Worm (Caenorhabditis elegans) whole organism, L4 larva: ENCODE measurements around the gene osm-3.
A peak's percentile ranks its signal among the peaks of the same experiment; 100 is the strongest.

ENCODE experiments used
- F26F4.8 ChIP-seq: fragments of 200-800 bp; sonication (Bioruptor generic); conservative IDR thresholded peaks from 2 replicates; pipeline ENCODE4 v1.3.6; 2022; ENCODE audit warnings: missing genetic modification characterization, missing compliant biosample characterization
- T26A8.4 ChIP-seq: fragments of 200-800 bp; sonication (Bioruptor generic); IDR thresholded peaks from 2 replicates; pipeline ENCODE4 v1.3.6; 2022; ENCODE audit warnings: missing genetic modification characterization, missing compliant biosample characterization
- Y48G9A.11 ChIP-seq: fragments of 200-800 bp; sonication (Bioruptor generic); IDR thresholded peaks from 2 replicates; pipeline ENCODE4 v1.3.6; 2022; ENCODE audit warnings: missing genetic modification reagents, missing genetic modification characterization, missing compliant biosample characterization
- ZK337.2 ChIP-seq: fragments of 200-800 bp; sonication (Bioruptor generic); IDR thresholded peaks from 2 replicates; pipeline ENCODE4 v1.3.6; 2022; ENCODE audit warnings: missing genetic modification reagents, missing genetic modification characterization, missing compliant biosample characterization
- ZK546.5 ChIP-seq, 2 experiments: sonication (generic microtip); optimal IDR thresholded peaks; 2 replicates each; lab custom pipeline; 2017; ENCODE audit warnings: missing biosample characterization in 2 of 2, missing genetic modification characterization in 2 of 2
- aha-1 ChIP-seq: fragments of 150-350 bp; peaks from one replicate; lab custom pipeline; 2014; ENCODE audit warnings: missing biosample characterization, missing genetic modification characterization
- ceh-20 ChIP-seq: fragments of 200-800 bp; sonication (Bioruptor generic); IDR thresholded peaks from 2 replicates; pipeline ENCODE4 v1.3.6; 2022; ENCODE audit warnings: missing genetic modification reagents, missing genetic modification characterization, missing compliant biosample characterization
- ceh-28 ChIP-seq: fragments of 150-350 bp; optimal IDR thresholded peaks from 2 replicates; lab custom pipeline; 2014; ENCODE audit warnings: missing biosample characterization, missing genetic modification reagents, missing genetic modification characterization
- ceh-82 ChIP-seq: sonication (generic microtip); optimal IDR thresholded peaks from 2 replicates; lab custom pipeline; 2017; ENCODE audit warnings: missing biosample characterization, missing genetic modification characterization
- ctbp-1 ChIP-seq: fragments of 200-800 bp; sonication (Bioruptor generic); IDR thresholded peaks from 2 replicates; pipeline ENCODE4 v1.3.6; 2022; ENCODE audit warnings: missing genetic modification reagents, missing genetic modification characterization, missing compliant biosample characterization
- daf-12 ChIP-seq: fragments of 150-350 bp; optimal IDR thresholded peaks from 2 replicates; lab custom pipeline; 2014; ENCODE audit warnings: missing biosample characterization, missing genetic modification reagents, missing genetic modification characterization
- daf-8 ChIP-seq: fragments of 200-800 bp; sonication (Bioruptor generic); IDR thresholded peaks from 2 replicates; pipeline ENCODE4 v1.3.6; 2022; ENCODE audit warnings: missing genetic modification characterization, missing compliant biosample characterization
- egl-43 ChIP-seq: fragments of 200-800 bp; sonication (Bioruptor generic); IDR thresholded peaks from 2 replicates; pipeline ENCODE4 v1.3.6; 2022; ENCODE audit warnings: missing genetic modification reagents, missing genetic modification characterization, missing compliant biosample characterization
- gei-8 ChIP-seq: fragments of 200-800 bp; sonication (Bioruptor generic); optimal IDR thresholded peaks from 2 replicates; lab custom pipeline; 2018; ENCODE audit warnings: mild to moderate bottlenecking, missing genetic modification characterization, missing compliant biosample characterization
- hmg-1.1 ChIP-seq: fragments of 200-800 bp; sonication (Bioruptor generic); IDR thresholded peaks from 2 replicates; pipeline ENCODE4 v1.3.6; 2022; ENCODE audit warnings: missing genetic modification reagents, missing genetic modification characterization, missing compliant biosample characterization
- lin-1 ChIP-seq: fragments of 200-800 bp; sonication (Bioruptor generic); IDR thresholded peaks from 2 replicates; pipeline ENCODE4 v1.3.6; 2022; ENCODE audit warnings: missing genetic modification reagents, missing genetic modification characterization, missing compliant biosample characterization
- lin-13 ChIP-seq: fragments of 150-350 bp; optimal IDR thresholded peaks from 2 replicates; lab custom pipeline; 2014; ENCODE audit warnings: missing biosample characterization, missing genetic modification reagents, missing genetic modification characterization
- lin-29 ChIP-seq: fragments of 200-800 bp; sonication (Bioruptor generic); IDR thresholded peaks from 2 replicates; pipeline ENCODE4 v1.3.6; 2022; ENCODE audit warnings: missing genetic modification reagents, missing genetic modification characterization, missing compliant biosample characterization
- lin-38 ChIP-seq: fragments of 200-800 bp; sonication (Bioruptor generic); IDR thresholded peaks from 2 replicates; pipeline ENCODE4 v1.3.6; 2022; ENCODE audit warnings: missing genetic modification reagents, missing genetic modification characterization, missing compliant biosample characterization
- lsy-2 ChIP-seq, 2 experiments: fragments of 150-350 bp in 1 of 2; sonication (generic microtip) in 1 of 2; optimal IDR thresholded peaks; 2 replicates each; lab custom pipeline; 2014 to 2017; ENCODE audit warnings: missing biosample characterization in 2 of 2, missing genetic modification characterization in 2 of 2
- madf-9 ChIP-seq: fragments of 200-800 bp; sonication (Bioruptor generic); conservative IDR thresholded peaks from 2 replicates; pipeline ENCODE4 v1.3.6; 2022; ENCODE audit warnings: missing genetic modification reagents, missing genetic modification characterization, missing compliant biosample characterization
- mxl-3 ChIP-seq: fragments of 200-800 bp; sonication (Bioruptor generic); optimal IDR thresholded peaks from 2 replicates; lab custom pipeline; 2018; ENCODE audit warnings: mild to moderate bottlenecking, missing genetic modification characterization, missing compliant biosample characterization
- nhr-10 ChIP-seq: fragments of 150-350 bp; optimal IDR thresholded peaks from 2 replicates; lab custom pipeline; 2014; ENCODE audit warnings: missing biosample characterization, missing genetic modification characterization
- nhr-102 ChIP-seq: sonication (generic microtip); optimal IDR thresholded peaks from 2 replicates; lab custom pipeline; 2016; ENCODE audit warnings: mild to moderate bottlenecking, missing genetic modification characterization, moderate library complexity, missing compliant biosample characterization
- nhr-111 ChIP-seq: fragments of 200-800 bp; sonication (Bioruptor generic); optimal IDR thresholded peaks from 2 replicates; lab custom pipeline; 2018; ENCODE audit warnings: mild to moderate bottlenecking, missing genetic modification characterization, missing compliant biosample characterization
- nhr-237 ChIP-seq: sonication (generic microtip); optimal IDR thresholded peaks from 2 replicates; lab custom pipeline; 2017; ENCODE audit warnings: missing biosample characterization, missing genetic modification characterization
- nhr-42 ChIP-seq: fragments of 200-800 bp; sonication (Bioruptor generic); IDR thresholded peaks from 2 replicates; pipeline ENCODE4 v1.3.6; 2022; ENCODE audit warnings: missing genetic modification characterization, missing compliant biosample characterization
- nhr-48 ChIP-seq: sonication (generic microtip); optimal IDR thresholded peaks from 2 replicates; lab custom pipeline; 2016; ENCODE audit warnings: mild to moderate bottlenecking, missing genetic modification characterization, missing compliant biosample characterization
- nhr-76 ChIP-seq: fragments of 150-350 bp; optimal IDR thresholded peaks from 2 replicates; lab custom pipeline; 2014; ENCODE audit warnings: missing biosample characterization, missing genetic modification characterization
- pha-4 ChIP-seq, 2 experiments: fragments of 150-350 bp in 1 of 2; fragments of 200-800 bp in 1 of 2; sonication (Bioruptor generic) in 1 of 2; IDR thresholded peaks in 1 of 2; optimal IDR thresholded peaks in 1 of 2; 2 replicates each; pipeline versions ENCODE4 v1.3.6 to Lab custom; 2014 to 2022; ENCODE audit warnings: missing genetic modification characterization in 2 of 2, missing genetic modification reagents in 2 of 2, missing biosample characterization in 1 of 2, missing compliant biosample characterization in 1 of 2
- sdz-12 ChIP-seq: fragments of 200-800 bp; sonication (Bioruptor generic); optimal IDR thresholded peaks from 2 replicates; lab custom pipeline; 2018; ENCODE audit warnings: mild to moderate bottlenecking, missing genetic modification characterization, missing compliant biosample characterization
- set-16 ChIP-seq: fragments of 200-800 bp; sonication (Bioruptor generic); IDR thresholded peaks from 2 replicates; pipeline ENCODE4 v1.3.6; 2022; ENCODE audit warnings: missing genetic modification reagents, missing genetic modification characterization, missing compliant biosample characterization
- snpc-1.2 ChIP-seq: fragments of 200-800 bp; sonication (Bioruptor generic); IDR thresholded peaks from 2 replicates; pipeline ENCODE4 v1.3.6; 2022; ENCODE audit warnings: missing genetic modification reagents, missing genetic modification characterization, missing compliant biosample characterization
- snpc-4 ChIP-seq: fragments of 150-350 bp; optimal IDR thresholded peaks from 2 replicates; lab custom pipeline; 2014; ENCODE audit warnings: missing biosample characterization, missing genetic modification characterization
- unc-130 ChIP-seq: sonication (generic microtip); optimal IDR thresholded peaks from 2 replicates; lab custom pipeline; 2016; ENCODE audit warnings: missing genetic modification reagents, missing genetic modification characterization, missing compliant biosample characterization
- unc-39 ChIP-seq: sonication (generic microtip); optimal IDR thresholded peaks from 2 replicates; lab custom pipeline; 2017; ENCODE audit warnings: missing biosample characterization, missing genetic modification characterization
- unc-62 ChIP-seq, 3 experiments: fragments of 150-350 bp in 1 of 3; sonication (generic microtip); optimal IDR thresholded peaks in 2 of 3; peaks in 1 of 3; 1 replicate in 1 of 3; 2 replicates in 2 of 3; lab custom pipeline; 2014 to 2017; ENCODE audit warnings: missing biosample characterization in 3 of 3, missing genetic modification characterization in 3 of 3, missing genetic modification reagents in 3 of 3, missing genotype in 1 of 3
- zfp-2 ChIP-seq: sonication (generic microtip); optimal IDR thresholded peaks from 2 replicates; lab custom pipeline; 2016; ENCODE audit warnings: mild to moderate bottlenecking, missing genetic modification characterization, missing compliant biosample characterization
- zfp-3 ChIP-seq: fragments of 200-800 bp; sonication (Bioruptor generic); conservative IDR thresholded peaks from 2 replicates; pipeline ENCODE4 v1.3.6; 2022; ENCODE audit warnings: missing genetic modification reagents, missing genetic modification characterization, missing compliant biosample characterization
- ztf-11 ChIP-seq: fragments of 150-350 bp; optimal IDR thresholded peaks from 2 replicates; lab custom pipeline; 2014; ENCODE audit warnings: missing biosample characterization, missing genetic modification characterization

osm-3 gene

DNA sequence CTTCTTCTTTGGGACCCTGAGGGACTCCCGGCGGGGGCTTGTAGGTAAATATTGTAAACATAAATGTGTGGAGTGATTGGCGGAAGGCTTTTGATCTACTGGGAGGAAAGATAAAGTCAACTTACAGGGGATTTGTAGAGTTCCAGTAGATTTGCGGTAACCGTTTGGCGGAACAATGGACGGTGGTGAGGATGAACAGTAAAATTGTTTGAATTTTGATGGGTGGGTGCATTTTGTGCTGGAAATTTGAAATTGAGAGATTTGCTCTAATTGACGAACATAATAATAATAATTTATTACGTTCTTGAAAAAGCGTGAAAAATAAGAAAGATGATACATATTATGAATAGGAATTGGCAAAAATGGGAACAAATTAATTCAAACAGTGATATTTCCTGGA is 34.3 kb downstream of the osm-3 start, which contains the start of gene vab-2:
vab-2 (minus strand) TSS at position 238 of the 400 bp plus-strand sequence.
- TF ChIP-seq aha-1 (tag; lab: Kevin White, UChicago): peak; percentile 92
- no peak for TF ChIP-seq pha-4 (GFP tag; IDR thresholded peaks at IDR 0.05; lab: Robert Waterston, UW)
- TF ChIP-seq pha-4 (tag; optimal IDR thresholded peaks at IDR 0.05; lab: Kevin White, UChicago): no peak

DNA sequence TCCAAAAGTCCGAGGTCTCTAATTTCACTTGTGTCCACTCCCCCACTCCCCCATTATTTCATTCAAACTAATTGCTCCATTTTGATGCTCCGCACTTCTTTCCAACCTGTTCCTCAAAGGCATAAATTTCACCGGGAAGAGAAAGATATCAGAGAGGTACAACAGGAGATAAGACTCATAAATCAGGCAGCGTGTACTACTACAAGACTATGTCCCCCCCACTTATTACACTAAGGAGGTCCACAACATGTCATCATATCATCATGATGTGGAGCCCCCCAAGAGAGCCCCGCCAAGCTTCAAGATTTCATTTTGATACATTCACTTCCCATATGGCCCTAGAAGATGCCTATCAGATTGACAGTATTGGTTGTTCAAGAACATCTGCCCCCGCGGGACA is 35.4 kb downstream of the osm-3 start:
- TF ChIP-seq unc-130 (GFP tag; lab: Kevin White, UChicago) (no peak), madf-9 (no peak), zfp-2 (no peak), lin-38 (GFP tag; lab: Robert Waterston, UW) (no peak), ceh-20 (GFP tag; lab: Robert Waterston, UW) (no peak), lsy-2 (tag; optimal IDR thresholded peaks at IDR 0.05; lab: Kevin White, UChicago) (no peak), daf-12 (no peak), egl-43 (GFP tag; lab: Robert Waterston, UW) (no peak), set-16 (GFP tag; lab: Robert Waterston, UW) (no peak), sdz-12 (GFP tag; lab: Kevin White, UChicago) (no peak), lin-13 (GFP tag; lab: Kevin White, UChicago) (no peak), gei-8 (GFP tag; lab: Kevin White, UChicago) (no peak), ZK337.2 (GFP tag; lab: Robert Waterston, UW) (no peak), nhr-42 (GFP tag; lab: Robert Waterston, UW) (no peak), daf-8 (GFP tag; lab: Robert Waterston, UW) (no peak), nhr-76 (no peak), unc-62 (GFP tag; optimal IDR thresholded peaks at IDR 0.05 in 1 of 2; lab: Kevin White, UChicago) (no peak), unc-62 (tag; optimal IDR thresholded peaks at IDR 0.05; lab: Kevin White, UChicago) (no peak), lin-1 (GFP tag; lab: Robert Waterston, UW) (no peak), snpc-1.2 (no peak)

DNA sequence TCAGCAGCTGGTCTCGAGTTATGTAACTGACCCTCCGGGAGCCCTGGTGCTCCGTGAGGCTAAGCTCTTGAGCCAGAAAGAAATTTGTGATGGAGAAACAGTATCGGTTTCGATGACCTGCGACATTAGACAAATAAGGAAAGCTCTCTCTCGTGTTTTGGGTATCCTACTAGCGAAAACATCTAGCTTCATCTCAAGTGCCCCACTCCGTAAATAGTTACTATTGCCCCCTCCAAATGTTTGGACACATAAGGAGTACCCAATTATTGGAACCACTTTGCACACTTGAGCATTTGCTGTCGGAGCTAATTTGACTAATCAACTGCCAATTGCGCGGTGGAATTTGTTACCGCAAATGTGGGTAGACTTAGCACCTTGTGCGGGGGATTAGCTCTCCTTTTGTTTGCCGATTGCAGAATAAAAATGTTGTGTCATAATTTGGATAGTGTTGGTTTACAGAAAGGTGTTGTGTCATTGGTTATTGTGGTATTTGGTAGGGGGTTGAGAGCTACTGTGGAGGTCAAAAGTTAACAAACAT is 36.8 kb downstream of the osm-3 start:
- no peak for TF ChIP-seq nhr-10
- TF ChIP-seq nhr-111: no peak
- TF ChIP-seq ztf-11: no peak
- no peak for TF ChIP-seq unc-39 (tag; lab: Kevin White, UChicago)
- no peak for TF ChIP-seq zfp-3 (GFP tag; lab: Robert Waterston, UW)
- TF ChIP-seq snpc-1.2: no peak
- TF ChIP-seq ctbp-1: no peak
- no peak for TF ChIP-seq nhr-42 (GFP tag; lab: Robert Waterston, UW)
- TF ChIP-seq unc-62 (GFP tag; optimal IDR thresholded peaks at IDR 0.05 in 1 of 2; lab: Kevin White, UChicago): no peak
- no peak for TF ChIP-seq unc-62 (tag; optimal IDR thresholded peaks at IDR 0.05; lab: Kevin White, UChicago)
- no peak for TF ChIP-seq nhr-48
- TF ChIP-seq ZK546.5 (tag; optimal IDR thresholded peaks at IDR 0.05; lab: Kevin White, UChicago): no peak
- no peak for TF ChIP-seq daf-12
- TF ChIP-seq ceh-28 (tag; lab: Kevin White, UChicago): no peak

DNA sequence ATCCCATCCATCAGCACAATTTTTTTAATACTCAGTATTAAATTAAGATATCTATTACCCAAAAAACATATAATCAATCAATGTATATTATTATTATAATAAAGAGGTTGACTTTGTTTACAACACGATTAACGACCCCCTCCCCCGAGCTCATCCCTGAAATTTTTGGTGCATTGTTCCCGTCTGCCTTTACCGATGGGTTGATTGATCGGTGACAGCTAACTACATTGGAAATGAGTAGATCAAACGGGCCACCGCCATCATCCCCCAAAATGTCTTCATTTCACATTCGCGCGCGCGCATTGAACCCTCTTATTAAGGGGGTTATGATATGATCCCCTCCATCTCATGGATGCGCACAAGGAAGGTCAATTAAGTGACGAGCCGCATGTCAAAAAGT is 41.0 kb downstream of the osm-3 start:
- TF ChIP-seq unc-39 (tag; lab: Kevin White, UChicago) (no peak), aha-1 (tag; lab: Kevin White, UChicago) (peak; percentile 1)
- TF ChIP-seq, all 104 proteins: peak for 1

DNA sequence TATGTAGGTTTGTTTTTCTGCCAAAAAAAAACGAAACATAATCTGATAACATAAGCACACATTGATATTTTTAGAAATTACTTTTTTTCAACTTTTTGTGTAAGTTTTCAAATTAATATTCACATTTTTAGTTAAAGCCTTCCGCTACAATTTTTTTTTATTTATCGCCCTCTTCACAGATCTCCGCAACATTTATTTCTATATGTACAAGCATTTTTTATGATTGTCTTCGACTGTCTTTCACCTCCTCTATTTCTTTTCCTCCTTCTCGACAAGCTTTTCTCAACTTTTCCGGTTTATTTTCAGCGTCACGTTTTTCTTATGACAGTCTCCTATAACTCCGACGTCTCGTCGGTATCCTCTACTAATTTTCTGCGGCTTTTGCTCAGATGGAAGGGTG is 44.9 kb downstream of the osm-3 start, which contains the start of gene best-20:
best-20 (plus strand) TSS at position 301 of the 400 bp plus-strand sequence.
- TF ChIP-seq ceh-82 (tag; lab: Kevin White, UChicago) (no peak), F26F4.8 (no peak), T26A8.4 (GFP tag; lab: Robert Waterston, UW) (no peak), snpc-4 (no peak), lin-29 (no peak), sdz-12 (GFP tag; lab: Kevin White, UChicago) (no peak), Y48G9A.11 (GFP tag; lab: Robert Waterston, UW) (no peak), hmg-1.1 (GFP tag; lab: Robert Waterston, UW) (no peak), nhr-102 (tag; lab: Kevin White, UChicago) (no peak), nhr-237 (tag; lab: Kevin White, UChicago) (no peak), mxl-3 (GFP tag; lab: Kevin White, UChicago) (no peak), ctbp-1 (no peak), zfp-3 (GFP tag; lab: Robert Waterston, UW) (no peak), ceh-20 (GFP tag; lab: Robert Waterston, UW) (no peak), ZK337.2 (GFP tag; lab: Robert Waterston, UW) (no peak)
